Fruit fly (Drosophila melanogaster) whole organism: Measurements from ENCODE around the gene Dif.

Experiments used
- CG8478 ChIP-seq: fragments of >200 bp; optimal IDR thresholded peaks from 2 replicates; lab custom pipeline; 2018; ENCODE audit warnings: inconsistent platforms
- Dll ChIP-seq: fragments of >200 bp; optimal IDR thresholded peaks from 2 replicates; lab custom pipeline; 2017
- EcR ChIP-seq, 2 experiments: fragments of >200 bp; optimal IDR thresholded peaks; 2 replicates each; lab custom pipeline; 2017; ENCODE audit warnings: missing biosample characterization in 2 of 2, missing genetic modification characterization in 2 of 2, missing genetic modification reagents in 2 of 2
- usp ChIP-seq: fragments of >200 bp; optimal IDR thresholded peaks from 2 replicates; lab custom pipeline; 2017; ENCODE audit warnings: missing biosample characterization, missing genetic modification characterization, mixed read lengths

- TF ChIP-seq CG8478 (lab: Kevin White, UChicago) (no peak), Dll (lab: Kevin White, UChicago) (no peak), EcR (GFP tag; optimal IDR thresholded peaks at IDR 0.05; lab: Kevin White, UChicago) (no peak), usp (GFP tag; lab: Kevin White, UChicago) (no peak)
These were observed 22.6 kb downstream of the Dif start, which contains the start of the genes Polr2J and CG15141 for dm6 chr2L:17410358-17410757.
